Worm (Caenorhabditis elegans): ENCODE measurements around the gene droe-8.
"Not testable (repeated sequence)": the region's sequence is repeated elsewhere in the genome, so short reads cannot be mapped to it uniquely, and the experiment has no call there.

DNA sequence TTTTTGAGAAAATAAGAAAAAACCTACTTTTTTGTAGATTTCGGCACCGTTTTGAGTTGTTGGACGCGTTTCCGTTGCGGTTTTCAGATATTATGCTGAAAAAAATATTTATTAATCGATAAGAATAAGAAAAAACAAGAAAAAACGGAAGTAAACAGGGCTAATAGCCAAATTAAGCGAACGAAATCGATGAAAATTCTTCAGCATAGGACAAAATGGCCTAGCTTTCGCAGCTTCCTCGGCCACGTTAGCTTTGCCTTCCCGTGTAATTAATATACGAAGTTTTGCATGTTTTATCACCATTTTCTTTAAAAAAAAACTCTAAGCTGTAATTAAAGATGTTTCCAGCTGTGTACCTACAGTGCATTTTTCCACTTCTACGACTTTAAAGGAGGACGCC is 30.1 kb upstream of the droe-8 start, which contains the start of gene ZC190.10:
- TF ChIP-seq him-1, W03F9.2, dao-5 (tag; optimal IDR thresholded peaks at IDR 0.05): not testable (repeated sequence)
